Worm (Caenorhabditis elegans) whole organism, dauer: ENCODE measurements around the gene srx-66.

Experiments
- unc-62 ChIP-seq: sonication (generic microtip); optimal IDR thresholded peaks from 2 replicates; lab custom pipeline; 2017; ENCODE audit warnings: missing biosample characterization, missing genetic modification reagents, missing genetic modification characterization

srx-66 gene

ce11 chrV:3957608-3958007 is 38.2 kb downstream of the srx-66 start, which contains the start of gene cyp-34A5:
cyp-34A5 (minus strand) TSS chrV:3957708.
- TF ChIP-seq unc-62 (GFP tag; lab: Kevin White, UChicago) = no peak

- no peak for TF ChIP-seq unc-62 (GFP tag; lab: Kevin White, UChicago)
These were observed 41.8 kb downstream of the srx-66 start, which contains the start of gene cyp-34A6 for ce11 chrV:3961235-3961634. cyp-34A6 (minus strand) TSS chrV:3961335.

- no peak for TF ChIP-seq unc-62 (GFP tag; lab: Kevin White, UChicago)
These were observed 44.3 kb downstream of the srx-66 start, which contains the start of gene cyp-34A7 for ce11 chrV:3963715-3964114. cyp-34A7 (minus strand) TSS chrV:3963815.

- no peak for TF ChIP-seq unc-62 (GFP tag; lab: Kevin White, UChicago)
These were observed 48.4 kb downstream of the srx-66 start, which contains the start of gene cyp-34A8 for ce11 chrV:3967762-3968161. cyp-34A8 (minus strand) TSS chrV:3967823.

ce11 chrV:3968929-3969328 is 49.5 kb downstream of the srx-66 start:
- no peak for TF ChIP-seq unc-62 (GFP tag; lab: Kevin White, UChicago)

ce11 chrV:3969664-3970063 is 50.3 kb downstream of the srx-66 start:
- no peak for TF ChIP-seq unc-62 (GFP tag; lab: Kevin White, UChicago)

ce11 chrV:3970410-3970809 is 51.0 kb downstream of the srx-66 start, which contains the start of gene cyp-34A9:
cyp-34A9 (minus strand) TSS chrV:3970540.
- no peak for TF ChIP-seq unc-62 (GFP tag; lab: Kevin White, UChicago)
